Fruit fly (Drosophila melanogaster) whole organism, embryonic: ENCODE measurements around the gene RpS17.
A peak's percentile ranks its signal among the peaks of the same experiment; 100 is the strongest.

Experiments used
- BEAF-32 ChIP-seq: fragments of 200-800 bp; sonication (Bioruptor generic); optimal IDR thresholded peaks from 3 replicates; lab custom pipeline; 2017; ENCODE audit warnings: missing biosample characterization, missing genetic modification characterization, mild to moderate bottlenecking, moderate library complexity, missing genetic modification reagents
- CG1603 ChIP-seq: fragments of 200-800 bp; sonication (Bioruptor generic); optimal IDR thresholded peaks from 2 replicates; lab custom pipeline; 2019; ENCODE audit warnings: missing biosample characterization, mild to moderate bottlenecking, missing genetic modification characterization, moderate library complexity
- CG17912 ChIP-seq: fragments of 200-800 bp; sonication (Bioruptor generic); optimal IDR thresholded peaks from 2 replicates; lab custom pipeline; 2018; ENCODE audit warnings: missing biosample characterization, mild to moderate bottlenecking, missing genetic modification characterization
- CG18011 ChIP-seq: fragments of 200-800 bp; sonication (Bioruptor generic); optimal IDR thresholded peaks from 2 replicates; lab custom pipeline; 2017; ENCODE audit warnings: missing biosample characterization, missing genetic modification characterization, mild to moderate bottlenecking, moderate library complexity, missing genotype
- CG33557 ChIP-seq: fragments of 200-800 bp; sonication (Bioruptor generic); optimal IDR thresholded peaks from 2 replicates; lab custom pipeline; 2019; ENCODE audit warnings: missing biosample characterization, mild to moderate bottlenecking, missing genetic modification characterization, moderate library complexity
- CG34224 ChIP-seq: fragments of 200-800 bp; sonication (Bioruptor generic); IDR thresholded peaks from 3 replicates; pipeline ENCODE4 v1.3.6; 2022; ENCODE audit warnings: missing biosample characterization, missing genetic modification characterization; ENCODE audit not compliant: partially characterized antibody
- CG6791 ChIP-seq: fragments of 200-800 bp; sonication (Bioruptor generic); IDR thresholded peaks from 3 replicates; pipeline ENCODE4 v1.3.6; 2022; ENCODE audit warnings: missing biosample characterization, missing genetic modification characterization; ENCODE audit not compliant: partially characterized antibody
- Dll ChIP-seq: fragments of 200-800 bp; sonication (Bioruptor generic); IDR thresholded peaks from 4 replicates; pipeline ENCODE4 v1.3.6; 2022; ENCODE audit warnings: missing biosample characterization, missing genetic modification characterization; ENCODE audit not compliant: partially characterized antibody
- Doc3 ChIP-seq: fragments of 200-800 bp; sonication (Bioruptor generic); IDR thresholded peaks from 3 replicates; pipeline ENCODE4 v1.3.6; 2022; ENCODE audit warnings: missing biosample characterization, missing genetic modification characterization; ENCODE audit not compliant: partially characterized antibody
- Drgx ChIP-seq: fragments of 200-800 bp; sonication (Bioruptor generic); IDR thresholded peaks from 2 replicates; pipeline ENCODE4 v1.3.6; 2022; ENCODE audit warnings: missing biosample characterization, missing genetic modification characterization
- Med ChIP-seq: fragments of 200-800 bp; sonication (Bioruptor generic); peaks from one replicate; lab custom pipeline; 2016; ENCODE audit warnings: missing biosample characterization, missing genetic modification characterization, mild to moderate bottlenecking, inconsistent platforms, moderate library complexity
- NFAT ChIP-seq: fragments of 200-800 bp; sonication (Bioruptor generic); IDR thresholded peaks from 2 replicates; pipeline ENCODE4 v1.3.6; 2022; ENCODE audit warnings: missing biosample characterization, missing genetic modification characterization
- Pdp1 ChIP-seq, 2 experiments: fragments of 200-800 bp; sonication (Bioruptor generic); optimal IDR thresholded peaks; 3 replicates each; lab custom pipeline; 2016; ENCODE audit warnings: missing biosample characterization in 2 of 2, missing genetic modification characterization in 2 of 2, mild to moderate bottlenecking in 1 of 2, moderate library complexity in 1 of 2
- Scr ChIP-seq: fragments of 200-800 bp; sonication (Bioruptor generic); IDR thresholded peaks from 2 replicates; pipeline ENCODE4 v1.3.6; 2022; ENCODE audit warnings: missing biosample characterization, missing genetic modification characterization; ENCODE audit not compliant: partially characterized antibody
- abd-A ChIP-seq: fragments of 200-800 bp; sonication (Bioruptor generic); optimal IDR thresholded peaks from 3 replicates; lab custom pipeline; 2019; ENCODE audit warnings: missing biosample characterization, mild to moderate bottlenecking, missing genetic modification characterization, moderate library complexity
- amos ChIP-seq: fragments of 200-800 bp; sonication (Bioruptor generic); IDR thresholded peaks from 2 replicates; pipeline ENCODE4 v1.3.6; 2022; ENCODE audit warnings: missing biosample characterization, missing genetic modification characterization; ENCODE audit not compliant: partially characterized antibody
- bbx ChIP-seq: fragments of 200-800 bp; sonication (Bioruptor generic); IDR thresholded peaks from 2 replicates; pipeline ENCODE4 v1.3.6; 2022; ENCODE audit warnings: missing biosample characterization, missing genetic modification characterization; ENCODE audit not compliant: partially characterized antibody
- cg ChIP-seq: fragments of 200-800 bp; sonication (Bioruptor generic); optimal IDR thresholded peaks from 3 replicates; lab custom pipeline; 2019; ENCODE audit warnings: missing biosample characterization, mild to moderate bottlenecking, missing genetic modification characterization, moderate library complexity
- ci ChIP-seq: fragments of 200-800 bp; sonication (Bioruptor generic); IDR thresholded peaks from 3 replicates; pipeline ENCODE4 v1.3.6; 2022; ENCODE audit warnings: missing biosample characterization, missing genetic modification characterization
- crp ChIP-seq, 2 experiments: fragments of 200-800 bp; sonication (Bioruptor generic); optimal IDR thresholded peaks; 2 replicates in 1 of 2; 3 replicates in 1 of 2; lab custom pipeline; 2017; ENCODE audit warnings: missing biosample characterization in 2 of 2, missing genetic modification characterization in 2 of 2, mild to moderate bottlenecking in 1 of 2, moderate library complexity in 1 of 2
- fd102C ChIP-seq: fragments of 200-800 bp; sonication (Bioruptor generic); optimal IDR thresholded peaks from 2 replicates; lab custom pipeline; 2018; ENCODE audit warnings: missing biosample characterization, mild to moderate bottlenecking, missing genetic modification characterization, moderate library complexity
- fd3F ChIP-seq: fragments of 200-800 bp; sonication (Bioruptor generic); optimal IDR thresholded peaks from 2 replicates; lab custom pipeline; 2018; ENCODE audit warnings: missing biosample characterization, mild to moderate bottlenecking, missing genetic modification characterization, moderate library complexity
- gce ChIP-seq: fragments of 200-800 bp; sonication (Bioruptor generic); IDR thresholded peaks from 3 replicates; pipeline ENCODE4 v1.3.6; 2022; ENCODE audit warnings: missing biosample characterization, missing genetic modification characterization
- lbe ChIP-seq: fragments of 200-800 bp; sonication (Bioruptor generic); optimal IDR thresholded peaks from 2 replicates; lab custom pipeline; 2016; ENCODE audit warnings: missing biosample characterization, mild to moderate bottlenecking, missing genetic modification characterization
- mld ChIP-seq: fragments of 200-800 bp; sonication (Bioruptor generic); IDR thresholded peaks from 3 replicates; pipeline ENCODE4 v1.3.6; 2022; ENCODE audit warnings: missing biosample characterization, missing genetic modification characterization; ENCODE audit not compliant: partially characterized antibody
- nom ChIP-seq: fragments of 200-800 bp; sonication (Bioruptor generic); optimal IDR thresholded peaks from 2 replicates; lab custom pipeline; 2017; ENCODE audit warnings: missing biosample characterization, missing genetic modification characterization, mild to moderate bottlenecking, moderate library complexity, missing genetic modification reagents
- oc ChIP-seq: fragments of 200-800 bp; sonication (Bioruptor generic); optimal IDR thresholded peaks from 2 replicates; lab custom pipeline; 2018; ENCODE audit warnings: missing biosample characterization, mild to moderate bottlenecking, missing genetic modification characterization, moderate library complexity
- onecut ChIP-seq: fragments of 200-800 bp; sonication (Bioruptor generic); IDR thresholded peaks from 2 replicates; pipeline ENCODE4 v1.3.6; 2022; ENCODE audit warnings: missing biosample characterization, missing genetic modification characterization
- pzg ChIP-seq: fragments of 200-800 bp; sonication (Bioruptor generic); optimal IDR thresholded peaks from 3 replicates; lab custom pipeline; 2018; ENCODE audit warnings: missing biosample characterization, mild to moderate bottlenecking, missing genetic modification characterization, moderate library complexity
- row ChIP-seq: fragments of 200-800 bp; sonication (Bioruptor generic); IDR thresholded peaks from 3 replicates; pipeline ENCODE4 v1.3.6; 2022; ENCODE audit warnings: missing biosample characterization, missing genetic modification characterization
- sim ChIP-seq: fragments of 200-800 bp; sonication (Bioruptor generic); IDR thresholded peaks from 2 replicates; pipeline ENCODE4 v1.3.6; 2022; ENCODE audit warnings: missing biosample characterization, missing genetic modification characterization

RpS17 gene

dm6 chr3L:9381602-9382001 lies 48.0 kb downstream of the RpS17 start, which contains the start of gene Hsp23 (continued):
- TF ChIP-seq pzg (peak; percentile 2), amos (GFP tag; lab: Robert Waterston, UW) (peak; percentile 37; the same call in 1 of the 2 replicates), cg (GFP tag; lab: Kevin White, UChicago) (peak; percentile 84), sim (GFP tag; lab: Robert Waterston, UW) (no peak), abd-A (tag; lab: Kevin White, UChicago) (peak; percentile 51), BEAF-32 (GFP tag; lab: Kevin White, UChicago) (peak; percentile 27), CG1603 (tag; lab: Kevin White, UChicago) (peak; percentile 9), Dll (GFP tag; lab: Robert Waterston, UW) (peak; percentile 39; the same call in 1 of the 4 replicates), ci (GFP tag; lab: Robert Waterston, UW) (0 out of 3 replicates have a peak, but pooled peaks have one; percentile 10), mld (GFP tag; lab: Robert Waterston, UW) (0 out of 3 replicates have a peak, but pooled peaks have one; percentile 15), Scr (GFP tag; lab: Robert Waterston, UW) (peak; percentile 44), bbx (GFP tag; lab: Robert Waterston, UW) (peak; percentile 37; the same call in 1 of the 2 replicates), CG34224 (GFP tag; lab: Robert Waterston, UW) (peak; percentile 30; the same call in 1 of the 3 replicates), onecut (GFP tag; lab: Robert Waterston, UW) (peak; percentile 29; the same call in 1 of the 2 replicates), CG33557 (GFP tag; lab: Kevin White, UChicago) (peak; percentile 11), Drgx (GFP tag; lab: Robert Waterston, UW) (peak; percentile 6; the same call in 1 of the 2 replicates), CG6791 (GFP tag; lab: Robert Waterston, UW) (peak; percentile 57; the same call in 2 of the 3 replicates)

dm6 chr3L:9380344-9380849 lies 49.2 kb downstream of the RpS17 start:
- TF ChIP-seq fd102C (GFP tag; lab: Kevin White, UChicago) (no peak), Med (GFP tag; lab: Kevin White, UChicago) (peak; percentile 30), CG18011 (GFP tag; lab: Kevin White, UChicago) (peak; percentile 9), nom (GFP tag; lab: Kevin White, UChicago) (peak; percentile 41), row (GFP tag; lab: Robert Waterston, UW) (no peak), Pdp1 (GFP tag; optimal IDR thresholded peaks at IDR 0.05; lab: Kevin White, UChicago) (peak in 1 of 2 experiments; percentile 16), crp (GFP tag; optimal IDR thresholded peaks at IDR 0.05; lab: Kevin White, UChicago) (no peak), NFAT (GFP tag; lab: Robert Waterston, UW) (no peak), lbe (GFP tag; lab: Kevin White, UChicago) (peak; percentile 16), Drgx (GFP tag; lab: Robert Waterston, UW) (peak; percentile 2; the same call in 1 of the 2 replicates), gce (no peak), fd3F (GFP tag; lab: Kevin White, UChicago) (no peak), Doc3 (0 out of 3 replicates have a peak, but pooled peaks have one; percentile 19), CG17912 (GFP tag; lab: Kevin White, UChicago) (peak; percentile 12), oc (tag; lab: Kevin White, UChicago) (no peak), onecut (GFP tag; lab: Robert Waterston, UW) (no peak)
